Worm (Caenorhabditis elegans): ENCODE data around the gene oac-46.

Gene oac-46

DNA sequence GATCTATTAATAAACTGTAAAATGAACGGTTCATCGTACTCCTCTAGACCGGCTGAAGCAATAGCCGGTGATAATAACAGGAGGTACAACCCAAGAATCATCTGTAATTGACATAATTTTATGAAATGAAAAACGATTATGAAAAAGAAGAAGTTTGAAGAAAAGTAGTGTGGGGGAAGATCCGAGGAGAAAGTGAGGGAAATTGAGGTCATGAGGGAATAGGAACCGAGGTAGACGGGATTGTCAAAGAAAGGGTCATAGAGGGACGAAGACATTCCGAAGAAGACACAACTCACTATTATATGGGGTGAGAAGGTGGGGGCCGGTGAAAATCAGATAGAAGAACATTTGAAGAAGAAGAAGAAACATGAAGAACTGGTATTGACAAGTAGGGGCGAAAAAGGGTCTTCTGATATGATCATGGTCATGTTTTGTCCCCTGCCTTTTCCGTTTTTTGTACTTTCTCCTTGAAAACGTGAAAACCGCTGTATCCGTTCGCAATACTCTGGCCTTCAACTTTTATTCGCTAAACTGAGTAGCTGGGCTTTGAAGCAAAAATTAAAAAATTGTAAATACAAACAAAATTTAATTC is at the start of gene oac-46:
Gene oac-46 (minus strand): TSS at position 101 of the 592 bp plus-strand sequence.
- TF ChIP-seq unc-62 (GFP tag; optimal IDR thresholded peaks at IDR 0.05) = no peak

DNA sequence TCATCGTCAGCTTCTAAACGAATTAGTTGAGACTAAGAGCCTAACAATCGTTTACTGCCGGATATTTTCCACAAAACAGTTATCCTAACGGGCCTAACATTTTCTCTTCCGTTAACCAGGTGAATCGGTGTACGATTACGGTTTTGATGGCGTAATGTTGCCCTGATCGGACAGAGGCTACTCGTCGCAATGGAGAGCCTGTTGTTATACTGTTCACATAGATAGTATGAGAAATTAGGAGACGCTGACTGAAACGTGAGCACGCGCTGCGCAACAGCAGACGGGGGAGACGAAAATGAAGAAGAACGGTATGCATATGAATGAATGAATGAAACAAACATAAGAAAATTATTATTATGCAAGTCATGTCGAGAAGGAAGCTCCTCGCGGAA is 47.5 kb upstream of the oac-46 start:
- no peak for TF ChIP-seq unc-62 (GFP tag; optimal IDR thresholded peaks at IDR 0.05)

DNA sequence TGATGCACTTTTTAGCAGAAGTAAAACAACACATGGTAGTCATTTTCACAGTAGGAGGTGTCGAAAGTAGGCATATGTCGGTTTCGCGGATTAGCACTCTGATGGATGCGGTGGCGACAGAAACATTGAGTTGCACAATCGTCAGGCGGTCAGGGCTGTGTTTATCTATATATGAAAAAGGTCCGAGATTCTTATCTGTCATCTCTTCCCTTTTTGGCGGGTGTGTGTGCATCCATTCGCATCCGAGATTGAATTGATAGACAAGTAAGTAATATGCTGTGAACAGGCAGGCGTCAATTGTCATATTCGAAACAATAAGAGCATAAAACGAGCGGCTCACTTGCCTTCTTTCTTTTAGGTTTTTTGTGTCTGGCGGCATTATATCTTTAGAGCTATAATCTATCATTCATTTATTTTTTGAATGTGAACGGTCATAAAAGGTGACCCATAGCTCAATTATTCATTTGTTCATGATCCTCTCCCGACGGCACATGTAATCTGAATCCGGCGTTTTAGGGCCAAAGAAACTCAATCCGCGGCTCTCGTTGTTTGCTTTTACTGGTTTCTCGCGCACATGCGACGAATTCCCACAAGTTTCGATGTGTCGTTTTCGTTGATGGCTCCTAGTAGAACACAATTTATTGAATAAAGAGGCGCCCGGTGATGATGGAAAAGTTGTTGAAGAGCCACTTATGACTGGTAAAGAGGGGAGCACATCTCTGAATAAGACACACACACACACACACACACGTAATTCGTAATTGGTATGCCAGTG is 46.9 kb upstream of the oac-46 start:
- no peak for TF ChIP-seq unc-62 (GFP tag; optimal IDR thresholded peaks at IDR 0.05)

DNA sequence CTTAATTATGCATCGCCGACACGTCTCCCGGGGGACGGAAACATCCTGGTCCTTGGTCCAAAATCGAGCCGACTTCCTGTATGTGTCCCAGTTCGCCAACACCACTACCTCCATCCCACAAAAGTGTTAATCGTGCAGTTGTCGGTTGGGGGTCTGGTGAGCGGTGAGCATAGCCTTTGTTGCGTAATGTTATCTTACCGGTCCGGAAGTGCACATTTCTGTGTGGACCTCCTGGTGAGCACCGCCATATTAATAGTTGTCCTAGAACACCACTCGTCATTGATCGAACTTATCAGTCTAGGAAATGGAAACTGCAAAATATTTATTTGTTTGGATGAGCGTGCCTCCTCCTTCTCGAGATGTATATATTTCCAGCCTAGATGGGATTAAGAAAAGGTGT is 45.3 kb upstream of the oac-46 start:
- TF ChIP-seq unc-62 (GFP tag; optimal IDR thresholded peaks at IDR 0.05) = no peak

DNA sequence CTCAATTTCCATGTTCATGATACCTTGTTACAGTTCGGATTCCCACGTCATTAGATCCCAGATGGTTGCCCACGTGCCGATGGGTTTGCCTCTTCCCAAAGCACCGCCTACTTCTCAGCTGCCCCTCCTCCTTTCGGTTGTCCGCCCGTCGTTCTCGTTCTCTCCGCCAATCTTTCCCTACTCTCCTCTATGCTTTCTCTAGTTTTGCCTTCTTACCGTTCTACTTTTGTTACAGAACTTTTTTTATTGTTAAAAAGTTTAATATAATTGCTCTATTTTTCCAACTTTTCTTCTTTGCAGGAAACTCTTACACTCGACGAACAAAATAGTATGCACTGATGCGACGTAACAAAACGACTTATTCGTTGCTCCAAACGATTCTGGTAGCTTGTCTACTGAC is 44.6 kb upstream of the oac-46 start, which contains the start of gene lat-1:
Gene lat-1 (plus strand): TSS at position 301 of the 400 bp plus-strand sequence.
- TF ChIP-seq unc-62 (GFP tag; optimal IDR thresholded peaks at IDR 0.05) = no peak

DNA sequence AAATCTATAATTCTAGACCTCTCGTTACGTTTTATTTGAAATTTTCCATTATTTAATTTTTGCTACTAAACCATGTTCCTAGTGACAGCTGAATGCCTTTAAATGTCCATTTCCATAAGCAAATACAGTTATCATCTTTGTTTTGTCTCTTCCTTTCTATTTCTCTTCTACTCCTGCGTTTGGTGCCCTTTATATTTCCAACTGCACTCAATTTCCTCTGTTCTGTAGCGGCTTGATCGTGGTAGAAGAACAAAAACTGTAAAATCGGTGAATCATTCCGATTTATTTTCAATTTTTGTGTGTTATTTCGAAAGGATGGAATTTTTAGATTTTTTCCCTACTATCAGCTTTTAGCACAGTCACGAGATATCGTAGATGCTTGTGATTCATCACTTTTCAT is 44.0 kb upstream of the oac-46 start:
- TF ChIP-seq unc-62 (GFP tag; optimal IDR thresholded peaks at IDR 0.05) = no peak

DNA sequence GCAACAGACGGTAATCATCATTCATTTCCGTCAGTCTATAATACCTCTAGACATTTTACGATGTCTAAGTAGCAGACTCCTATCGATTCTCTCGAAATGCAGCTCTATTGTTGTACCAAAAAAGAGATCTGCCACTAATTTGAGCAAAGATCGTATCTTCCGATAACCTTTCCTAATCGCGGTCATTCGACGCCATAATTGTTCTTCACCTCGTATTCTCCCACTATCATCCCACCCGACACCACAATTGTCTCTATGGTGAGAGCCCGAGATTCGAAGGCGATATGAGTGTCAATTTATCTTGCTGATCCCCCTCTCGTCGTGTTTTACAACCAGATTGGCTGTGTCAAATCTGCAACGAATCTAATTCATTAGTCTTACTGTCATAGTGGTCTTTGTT is 43.5 kb upstream of the oac-46 start:
- TF ChIP-seq unc-62 (GFP tag; optimal IDR thresholded peaks at IDR 0.05) = no peak

DNA sequence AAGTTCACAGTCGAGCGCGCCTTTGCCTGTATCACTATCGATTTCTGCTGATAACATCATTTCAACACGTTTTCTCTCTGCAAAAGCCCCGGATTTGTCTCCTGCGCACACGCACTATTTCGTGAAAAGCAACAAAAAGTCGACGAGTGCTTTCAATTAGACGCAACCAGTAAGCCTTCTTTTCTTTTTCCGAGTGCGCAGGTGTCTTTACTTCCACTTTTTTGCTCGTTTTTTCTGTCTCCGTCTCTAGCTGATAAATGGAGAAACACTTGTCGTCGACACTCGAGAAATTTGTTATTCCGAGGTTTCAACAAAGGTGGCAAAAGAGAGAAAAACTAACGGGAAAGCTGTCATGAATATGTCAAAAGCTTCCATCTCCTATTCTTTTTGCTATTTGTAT is 39.7 kb upstream of the oac-46 start:
- TF ChIP-seq unc-62 (GFP tag; optimal IDR thresholded peaks at IDR 0.05) = no peak

DNA sequence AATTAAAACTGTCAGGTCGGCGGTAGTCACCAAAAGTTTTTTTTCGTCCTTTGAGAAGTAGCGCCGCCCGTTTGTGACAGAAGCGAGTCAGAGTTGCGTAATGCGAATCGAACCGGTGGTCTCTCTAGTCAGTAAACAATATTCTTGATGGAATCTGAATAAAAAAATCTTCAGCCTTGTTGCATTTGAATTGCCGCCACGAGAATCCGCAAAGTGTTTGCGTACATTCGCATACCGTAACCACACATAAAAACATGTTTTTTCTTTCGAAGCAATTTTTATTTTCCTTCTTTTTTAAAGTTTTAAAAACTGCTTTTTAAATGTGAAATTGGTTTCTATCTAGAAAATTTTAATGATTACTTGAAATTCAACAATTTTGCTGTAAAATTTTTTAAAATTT is 39.1 kb upstream of the oac-46 start:
- TF ChIP-seq unc-62 (GFP tag; optimal IDR thresholded peaks at IDR 0.05) = no peak

DNA sequence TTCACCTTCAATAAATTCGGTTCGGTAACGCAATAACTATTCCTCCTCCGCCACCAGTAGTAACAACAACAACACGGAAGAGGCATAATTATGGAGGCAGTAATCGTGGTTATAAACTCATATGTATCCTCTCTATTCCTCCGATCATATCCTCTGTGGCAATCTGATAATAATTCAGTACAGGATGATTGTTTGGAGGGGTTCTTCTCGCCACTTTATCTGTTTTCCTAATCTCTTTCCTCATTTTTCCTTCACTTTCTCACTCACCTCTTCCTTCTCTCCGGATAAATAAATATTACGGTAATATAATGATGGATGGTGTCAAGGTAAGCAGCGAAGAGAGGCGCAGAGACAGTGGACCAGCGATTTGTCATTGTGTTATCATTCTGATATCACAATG is 38.6 kb upstream of the oac-46 start:
- no peak for TF ChIP-seq unc-62 (GFP tag; optimal IDR thresholded peaks at IDR 0.05)

DNA sequence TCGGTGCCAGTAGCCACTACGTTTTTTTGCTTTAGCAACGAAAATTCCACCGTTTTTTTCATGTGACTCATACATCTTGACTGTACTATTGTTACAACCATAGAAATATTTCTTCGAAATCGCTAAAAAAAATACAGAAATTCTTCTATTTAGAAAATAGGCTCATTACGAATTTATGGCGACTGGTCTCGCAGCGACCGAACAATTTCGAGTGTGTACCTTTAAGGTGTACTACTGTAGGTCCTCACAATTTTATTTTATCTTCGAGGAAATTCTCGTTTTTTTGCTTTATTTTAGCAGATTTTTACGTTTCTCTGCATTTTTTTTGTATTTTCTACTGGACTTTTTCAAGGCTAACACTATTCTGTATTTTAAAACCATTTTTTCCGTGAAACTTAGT is 38.1 kb upstream of the oac-46 start:
- TF ChIP-seq unc-62 (GFP tag; optimal IDR thresholded peaks at IDR 0.05) = no peak

DNA sequence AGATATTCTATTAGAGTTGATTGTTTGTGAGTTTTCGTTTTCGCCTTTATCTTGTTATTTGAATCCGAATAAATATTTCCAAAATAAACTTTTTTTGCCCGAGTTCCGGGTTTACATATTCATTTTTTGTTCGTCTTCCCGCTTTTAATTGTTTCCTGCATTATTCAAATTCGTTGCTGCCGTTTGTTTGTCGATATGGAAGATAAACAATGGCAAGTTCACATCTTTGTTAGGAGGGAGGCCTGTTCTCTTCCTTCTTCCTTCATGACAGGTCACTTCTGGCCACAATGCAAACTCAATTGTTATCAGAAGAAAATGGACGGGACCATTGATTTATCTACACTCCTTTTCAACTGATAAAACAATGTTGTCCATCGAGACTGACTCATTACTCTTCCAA is 37.7 kb upstream of the oac-46 start:
- TF ChIP-seq unc-62 (GFP tag; optimal IDR thresholded peaks at IDR 0.05) = no peak

DNA sequence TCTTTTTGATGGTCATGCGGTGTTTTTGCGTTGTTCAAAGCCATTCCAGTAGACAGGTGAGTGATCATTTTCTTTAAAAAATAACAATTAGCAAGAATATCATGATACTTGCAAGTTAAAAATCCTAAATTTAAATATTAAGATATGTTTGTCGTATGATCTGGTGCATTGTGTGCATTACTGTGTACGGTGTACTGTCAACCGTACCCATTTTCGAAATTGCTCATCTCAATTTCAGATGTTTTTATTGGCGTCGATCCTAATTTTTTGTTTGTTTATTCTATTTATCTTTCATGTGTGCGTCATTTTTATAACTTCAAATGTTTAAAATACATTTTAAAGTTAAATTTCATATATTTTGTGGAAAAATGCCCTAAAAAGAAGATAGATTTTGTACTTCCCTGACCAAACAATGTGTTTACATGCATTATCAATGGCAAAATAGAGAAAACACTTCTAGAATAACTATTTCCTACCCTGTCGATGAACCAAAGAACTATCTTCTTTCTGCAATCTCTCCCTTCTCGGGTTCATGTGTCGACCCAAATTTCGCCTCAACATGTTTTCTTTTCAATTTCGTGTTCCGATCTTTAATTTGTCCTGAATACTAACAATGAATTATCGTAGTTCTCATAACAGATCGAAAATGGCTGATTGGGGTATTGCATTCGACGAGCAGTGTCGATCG is 32.5 kb upstream of the oac-46 start, which contains the start of the genes T07D4.5 and ddx-19:
Gene T07D4.5 (minus strand): TSS at position 71 of the 688 bp plus-strand sequence.
Gene ddx-19 (plus strand): TSS at position 638 of the 688 bp plus-strand sequence.
- no peak for TF ChIP-seq unc-62 (GFP tag; optimal IDR thresholded peaks at IDR 0.05)

DNA sequence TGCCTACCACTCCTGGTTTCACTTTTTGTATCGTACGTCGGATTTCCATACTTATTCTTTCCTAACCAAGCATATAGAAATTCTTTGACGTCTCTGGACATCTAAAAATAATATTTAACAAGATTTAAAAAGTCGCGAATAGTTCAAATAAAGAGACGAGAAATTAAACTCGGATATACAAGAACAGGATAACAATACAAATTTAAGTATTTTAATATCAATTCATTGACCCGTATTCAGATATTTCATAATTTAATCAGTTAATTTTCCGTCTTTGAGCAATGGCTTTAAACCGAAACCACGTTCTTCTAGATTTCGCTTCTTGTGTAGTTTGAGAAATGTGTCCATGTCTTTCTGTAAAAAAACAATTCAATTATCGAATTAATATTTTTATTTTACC is 31.7 kb upstream of the oac-46 start, which contains the start of gene rha-1:
Gene rha-1 (minus strand): TSS at position 101 of the 400 bp plus-strand sequence.
- no peak for TF ChIP-seq unc-62 (GFP tag; optimal IDR thresholded peaks at IDR 0.05)

DNA sequence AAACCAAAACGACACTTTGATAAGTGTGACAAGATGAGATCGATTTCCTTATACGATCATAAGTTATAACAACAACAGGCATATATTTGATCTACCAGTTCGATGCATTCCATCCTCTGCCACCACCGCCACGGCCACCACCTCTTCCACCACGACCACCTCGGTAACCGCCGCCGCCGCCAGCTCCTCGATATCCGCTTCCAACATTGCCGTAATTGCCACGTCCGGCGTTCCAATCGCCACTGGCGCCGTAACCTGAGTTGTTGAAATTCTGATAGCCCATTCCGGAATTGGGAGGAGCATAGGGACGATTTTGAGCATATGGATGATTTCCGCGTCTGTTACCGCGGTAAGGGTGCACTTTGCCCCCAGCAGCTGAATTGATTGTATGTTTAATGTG is 26.6 kb upstream of the oac-46 start:
- no peak for TF ChIP-seq unc-62 (GFP tag; optimal IDR thresholded peaks at IDR 0.05)

All from whole organism, dauer.